Fruit fly (Drosophila melanogaster): ENCODE data around the gene gogo.

DNA sequence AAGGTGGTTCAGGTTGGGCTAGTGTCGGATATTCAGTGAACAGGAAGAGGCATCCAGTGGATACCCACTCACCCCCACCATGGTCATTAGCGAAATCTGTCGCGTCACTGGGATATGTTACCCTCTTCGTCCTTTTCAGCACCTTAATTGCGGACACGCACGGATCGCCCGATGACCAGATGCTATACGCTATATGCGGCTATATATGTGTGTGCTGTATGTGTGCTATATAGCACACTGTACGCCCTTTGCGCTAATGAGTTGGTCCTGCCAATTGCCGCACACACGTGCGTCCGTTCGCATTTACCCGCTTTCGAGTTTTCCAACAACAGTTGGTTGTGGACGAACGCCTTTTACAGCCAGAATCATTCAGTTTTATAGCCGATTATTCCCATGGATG, 13.7 kb downstream of the gogo start:
- TF ChIP-seq pad (GFP tag; optimal IDR thresholded peaks at IDR 0.05) (no peak), CG1620 (GFP tag; optimal IDR thresholded peaks at IDR 0.05) (no peak), CG7101 (tag; optimal IDR thresholded peaks at IDR 0.05) (no peak), CG33017 (tag; optimal IDR thresholded peaks at IDR 0.05) (no peak), kay (GFP tag; ENCODE audit: borderline replicate concordance) (no peak), cnc (optimal IDR thresholded peaks at IDR 0.05) (no peak)

All from whole organism, adult.